Worm (Caenorhabditis elegans) whole organism, L4/young adult: ENCODE data around the gene F13B6.3.

ENCODE experiments used
- W03F9.2 ChIP-seq: fragments of 150-350 bp; optimal IDR thresholded peaks from 2 replicates; lab custom pipeline; 2014; ENCODE audit warnings: missing biosample characterization, missing genetic modification characterization
- dao-5 ChIP-seq: sonication (generic microtip); optimal IDR thresholded peaks from 2 replicates; lab custom pipeline; 2016; ENCODE audit warnings: missing genotype, missing genetic modification characterization, moderate library complexity, missing compliant biosample characterization
- him-1 ChIP-seq: sonication (generic microtip); optimal IDR thresholded peaks from 2 replicates; lab custom pipeline; 2016; ENCODE audit warnings: missing genotype, missing genetic modification reagents, missing genetic modification characterization, missing compliant biosample characterization

- TF ChIP-seq him-1 (tag; lab: Kevin White, UChicago) (no peak), dao-5 (tag; lab: Kevin White, UChicago) (no peak), W03F9.2 (tag; lab: Kevin White, UChicago) (no peak)
Observed at ce11 chrIV:7491464-7491863, 25.7 kb upstream of the F13B6.3 start, which contains the start of gene F55G1.1.
